Worm (Caenorhabditis elegans): Measurements from ENCODE around the gene srh-282.

ce11 chrIV:261607-262006, 11.6 kb downstream of the srh-282 start, which contains the start of gene pqbp-1.1:
- TF ChIP-seq blmp-1 (tag; optimal IDR thresholded peaks at IDR 0.05) (peak; percentile 55), fos-1 (tag; optimal IDR thresholded peaks at IDR 0.05) (peak; percentile 42), pqm-1 (tag; optimal IDR thresholded peaks at IDR 0.05) (no peak), skn-1 (tag; optimal IDR thresholded peaks at IDR 0.05) (peak; percentile 41), snu-23 (GFP tag; optimal IDR thresholded peaks at IDR 0.05) (peak; percentile 67), nhr-76 (tag; optimal IDR thresholded peaks at IDR 0.05) (no peak), nhr-28 (tag; optimal IDR thresholded peaks at IDR 0.05) (no peak), unc-130 (tag; optimal IDR thresholded peaks at IDR 0.05) (no peak), nhr-12 (tag; optimal IDR thresholded peaks at IDR 0.05) (no peak)

Measured in whole organism, L1 larva.